Fruit fly (Drosophila melanogaster) whole organism, embryonic: Measurements from ENCODE around the gene mbm.

Source experiments
- B-H2 ChIP-seq: fragments of 200-800 bp; sonication (Bioruptor generic); optimal IDR thresholded peaks from 2 replicates; lab custom pipeline; 2018; ENCODE audit warnings: missing biosample characterization, mild to moderate bottlenecking, missing genetic modification characterization
- CG10654 ChIP-seq: fragments of 200-800 bp; sonication (Bioruptor generic); optimal IDR thresholded peaks from 2 replicates; lab custom pipeline; 2016; ENCODE audit warnings: missing biosample characterization, missing genetic modification characterization
- CG11504 ChIP-seq: fragments of 200-800 bp; sonication (Bioruptor generic); optimal IDR thresholded peaks from 3 replicates; lab custom pipeline; 2019; ENCODE audit warnings: missing biosample characterization, mild to moderate bottlenecking, missing genetic modification characterization, moderate library complexity
- CG12236 ChIP-seq: fragments of 200-800 bp; sonication (Bioruptor generic); optimal IDR thresholded peaks from 2 replicates; lab custom pipeline; 2016; ENCODE audit warnings: missing biosample characterization, missing genetic modification characterization
- CG12299 ChIP-seq: fragments of 200-800 bp; sonication (Bioruptor generic); optimal IDR thresholded peaks from 2 replicates; lab custom pipeline; 2018; ENCODE audit warnings: missing biosample characterization, mild to moderate bottlenecking, missing genetic modification characterization
- CG12769 ChIP-seq: fragments of 200-800 bp; sonication (Bioruptor generic); optimal IDR thresholded peaks from 2 replicates; lab custom pipeline; 2019; ENCODE audit warnings: missing biosample characterization, mild to moderate bottlenecking, missing genetic modification characterization, moderate library complexity
- CG13424 ChIP-seq: fragments of 200-800 bp; sonication (Bioruptor generic); optimal IDR thresholded peaks from 2 replicates; lab custom pipeline; 2019; ENCODE audit warnings: missing biosample characterization, mild to moderate bottlenecking, missing genetic modification characterization, moderate library complexity
- CG15269 ChIP-seq: fragments of 200-800 bp; sonication (Bioruptor generic); optimal IDR thresholded peaks from 2 replicates; lab custom pipeline; 2018; ENCODE audit warnings: missing biosample characterization, mild to moderate bottlenecking, missing genetic modification characterization, moderate library complexity
- CG15601 ChIP-seq: fragments of 200-800 bp; sonication (Bioruptor generic); optimal IDR thresholded peaks from 3 replicates; lab custom pipeline; 2019; ENCODE audit warnings: missing biosample characterization, mild to moderate bottlenecking, missing genetic modification characterization, moderate library complexity
- CG17385 ChIP-seq: fragments of 200-800 bp; sonication (Bioruptor generic); optimal IDR thresholded peaks from 3 replicates; lab custom pipeline; 2018; ENCODE audit warnings: missing biosample characterization, mild to moderate bottlenecking, missing genetic modification characterization
- CG18599 ChIP-seq: fragments of 200-800 bp; sonication (Bioruptor generic); optimal IDR thresholded peaks from 3 replicates; lab custom pipeline; 2017; ENCODE audit warnings: missing biosample characterization, missing genetic modification characterization, mild to moderate bottlenecking, moderate library complexity, missing genetic modification reagents
- CG2120 ChIP-seq: fragments of 200-800 bp; sonication (Bioruptor generic); optimal IDR thresholded peaks from 3 replicates; lab custom pipeline; 2016; ENCODE audit warnings: missing biosample characterization, missing genetic modification characterization
- CG2712 ChIP-seq: fragments of 200-800 bp; optimal IDR thresholded peaks from 3 replicates; lab custom pipeline; 2019; ENCODE audit warnings: missing biosample characterization, mild to moderate bottlenecking, missing genetic modification characterization, moderate library complexity
- CG3407 ChIP-seq: fragments of 200-800 bp; sonication (Bioruptor generic); optimal IDR thresholded peaks from 2 replicates; lab custom pipeline; 2018; ENCODE audit warnings: missing biosample characterization, mild to moderate bottlenecking, missing genetic modification characterization
- CG7786 ChIP-seq: fragments of 200-800 bp; sonication (Bioruptor generic); optimal IDR thresholded peaks from 2 replicates; lab custom pipeline; 2016; ENCODE audit warnings: missing biosample characterization, missing genetic modification characterization
- CG9215 ChIP-seq: fragments of 200-800 bp; sonication (Bioruptor generic); IDR thresholded peaks from 2 replicates; pipeline ENCODE4 v1.3.6; 2022; ENCODE audit warnings: missing biosample characterization, missing genetic modification characterization
- CG9797 ChIP-seq: fragments of 200-800 bp; sonication (Bioruptor generic); optimal IDR thresholded peaks from 3 replicates; lab custom pipeline; 2018; ENCODE audit warnings: missing biosample characterization, mild to moderate bottlenecking, missing genetic modification characterization
- D19A ChIP-seq: fragments of 200-800 bp; optimal IDR thresholded peaks from 3 replicates; lab custom pipeline; 2019; ENCODE audit warnings: missing biosample characterization, mild to moderate bottlenecking, missing genetic modification characterization, moderate library complexity
- Dek ChIP-seq: fragments of 200-800 bp; sonication (Bioruptor generic); optimal IDR thresholded peaks from 3 replicates; lab custom pipeline; 2019; ENCODE audit warnings: missing biosample characterization, mild to moderate bottlenecking, missing genetic modification characterization, moderate library complexity
- Dip3 ChIP-seq: fragments of 200-800 bp; sonication (Bioruptor generic); optimal IDR thresholded peaks from 3 replicates; lab custom pipeline; 2016; ENCODE audit warnings: missing biosample characterization, missing genetic modification characterization
- Doc2 ChIP-seq: fragments of 200-800 bp; sonication (Bioruptor generic); IDR thresholded peaks from 2 replicates; pipeline ENCODE4 v1.3.6; 2022; ENCODE audit warnings: missing biosample characterization, missing genetic modification characterization
- Mes4 ChIP-seq: fragments of 200-800 bp; sonication (Bioruptor generic); optimal IDR thresholded peaks from 2 replicates; lab custom pipeline; 2016; ENCODE audit warnings: missing biosample characterization, missing genetic modification characterization
- Oli ChIP-seq: fragments of 200-800 bp; sonication (Bioruptor generic); optimal IDR thresholded peaks from 2 replicates; lab custom pipeline; 2018; ENCODE audit warnings: missing biosample characterization, mild to moderate bottlenecking, missing genetic modification characterization, moderate library complexity
- Rx ChIP-seq: fragments of 200-800 bp; sonication (Bioruptor generic); IDR thresholded peaks from 2 replicates; pipeline ENCODE4 v1.3.6; 2022; ENCODE audit warnings: missing biosample characterization, missing genetic modification characterization
- Xrp1 ChIP-seq: fragments of 200-800 bp; sonication (Bioruptor generic); IDR thresholded peaks from 2 replicates; pipeline ENCODE4 v1.3.6; 2022; ENCODE audit warnings: missing biosample characterization, missing genetic modification characterization
- abd-A ChIP-seq: fragments of 200-800 bp; sonication (Bioruptor generic); optimal IDR thresholded peaks from 3 replicates; lab custom pipeline; 2019; ENCODE audit warnings: missing biosample characterization, mild to moderate bottlenecking, missing genetic modification characterization, moderate library complexity
- ash1 ChIP-seq: fragments of 200-800 bp; sonication (Bioruptor generic); optimal IDR thresholded peaks from 2 replicates; lab custom pipeline; 2018; ENCODE audit warnings: missing biosample characterization, mild to moderate bottlenecking, missing genetic modification characterization
- bcd ChIP-seq: fragments of 200-800 bp; sonication (Bioruptor generic); optimal IDR thresholded peaks from 2 replicates; lab custom pipeline; 2017; ENCODE audit warnings: missing biosample characterization, mild to moderate bottlenecking, missing genetic modification characterization
- cad ChIP-seq: fragments of >200 bp; optimal IDR thresholded peaks from 2 replicates; lab custom pipeline; 2017; ENCODE audit warnings: missing biosample characterization, missing genetic modification characterization
- eve ChIP-seq, 2 experiments: fragments of >200 bp; optimal IDR thresholded peaks; 2 replicates each; lab custom pipeline; 2017; ENCODE audit warnings: missing biosample characterization in 2 of 2, missing genetic modification characterization in 2 of 2
- fd64A ChIP-seq: fragments of 200-800 bp; sonication (Bioruptor generic); optimal IDR thresholded peaks from 3 replicates; lab custom pipeline; 2018; ENCODE audit warnings: missing biosample characterization, mild to moderate bottlenecking, missing genetic modification characterization
- grau ChIP-seq: fragments of 200-800 bp; optimal IDR thresholded peaks from 3 replicates; lab custom pipeline; 2019; ENCODE audit warnings: missing biosample characterization, mild to moderate bottlenecking, missing genetic modification characterization, moderate library complexity
- gt ChIP-seq: fragments of 200-800 bp; sonication (Bioruptor generic); IDR thresholded peaks from 2 replicates; pipeline ENCODE4 v1.3.6; 2022; ENCODE audit warnings: missing biosample characterization, missing genetic modification characterization
- jumu ChIP-seq: fragments of 200-800 bp; sonication (Bioruptor generic); optimal IDR thresholded peaks from 3 replicates; lab custom pipeline; 2016; ENCODE audit warnings: missing biosample characterization, missing genetic modification characterization
- kah ChIP-seq: fragments of 200-800 bp; sonication (Bioruptor generic); optimal IDR thresholded peaks from 2 replicates; lab custom pipeline; 2018; ENCODE audit warnings: missing biosample characterization, mild to moderate bottlenecking, missing genetic modification characterization
- lilli ChIP-seq: fragments of 200-800 bp; sonication (Bioruptor generic); optimal IDR thresholded peaks from 3 replicates; lab custom pipeline; 2016; ENCODE audit warnings: missing biosample characterization, missing genetic modification characterization
- lmd ChIP-seq: fragments of 200-800 bp; sonication (Bioruptor generic); IDR thresholded peaks from 2 replicates; pipeline ENCODE4 v1.3.6; 2022; ENCODE audit warnings: missing biosample characterization, missing genetic modification characterization
- rib ChIP-seq: fragments of 200-800 bp; sonication (Bioruptor generic); IDR thresholded peaks from 2 replicates; pipeline ENCODE4 v1.3.6; 2022; ENCODE audit warnings: missing biosample characterization, missing genetic modification characterization
- run ChIP-seq: fragments of 200-800 bp; sonication (Bioruptor generic); optimal IDR thresholded peaks from 3 replicates; lab custom pipeline; 2018; ENCODE audit warnings: missing biosample characterization, mild to moderate bottlenecking, missing genetic modification characterization
- sd ChIP-seq: fragments of 200-800 bp; sonication (Bioruptor generic); optimal IDR thresholded peaks from 3 replicates; lab custom pipeline; 2018; ENCODE audit warnings: missing biosample characterization, mild to moderate bottlenecking, missing genetic modification characterization, moderate library complexity
- sens ChIP-seq: fragments of 200-800 bp; sonication (Bioruptor generic); peaks from one replicate; lab custom pipeline; 2016; ENCODE audit warnings: missing biosample characterization, missing genetic modification characterization
- sr ChIP-seq: fragments of 200-800 bp; sonication (Bioruptor generic); IDR thresholded peaks from 3 replicates; pipeline ENCODE4 v1.3.6; 2022; ENCODE audit warnings: missing biosample characterization, missing genetic modification characterization
- usp ChIP-seq: fragments of >200 bp; optimal IDR thresholded peaks from 2 replicates; lab custom pipeline; 2017; ENCODE audit warnings: missing biosample characterization, missing genetic modification characterization
- yki ChIP-seq: fragments of >200 bp; optimal IDR thresholded peaks from 3 replicates; lab custom pipeline; 2018
- zf30C ChIP-seq: fragments of 200-800 bp; sonication (Bioruptor generic); optimal IDR thresholded peaks from 3 replicates; lab custom pipeline; 2018; ENCODE audit warnings: missing biosample characterization, mild to moderate bottlenecking, missing genetic modification characterization

The mbm gene

dm6 chr2L:309177-309576, 35.7 kb upstream of the mbm start (continued):
- TF ChIP-seq lilli (GFP tag; lab: Kevin White, UChicago) (peak; percentile 36), B-H2 (GFP tag; lab: Kevin White, UChicago) (no peak), lmd (GFP tag; lab: Robert Waterston, UW) (peak; percentile 54), CG2712 (tag; lab: Kevin White, UChicago) (peak; percentile 14), jumu (GFP tag; lab: Kevin White, UChicago) (no peak), eve (GFP tag; optimal IDR thresholded peaks at IDR 0.05; lab: Kevin White, UChicago) (peak in 1 of 2 experiments; percentile 59), CG7786 (peak; percentile 29), CG18599 (GFP tag; lab: Kevin White, UChicago) (peak; percentile 37), Rx (GFP tag; lab: Robert Waterston, UW) (no peak), CG15269 (no peak), rib (no peak), Oli (tag; lab: Kevin White, UChicago) (peak; percentile 6), Xrp1 (GFP tag; lab: Robert Waterston, UW) (0 out of 2 replicates have a peak, but pooled peaks have one; percentile 28), Dek (tag; lab: Kevin White, UChicago) (peak; percentile 30), Doc2 (GFP tag; lab: Robert Waterston, UW) (no peak), bcd (GFP tag; lab: Kevin White, UChicago) (no peak), yki (lab: Kevin White, UChicago) (no peak), CG15601 (tag; lab: Kevin White, UChicago) (no peak), CG13424 (no peak), CG2120 (peak; percentile 40), Dip3 (GFP tag; lab: Kevin White, UChicago) (peak; percentile 16), CG3407 (GFP tag; lab: Kevin White, UChicago) (no peak), CG11504 (tag; lab: Kevin White, UChicago) (peak; percentile 31), CG10654 (no peak), usp (GFP tag; lab: Kevin White, UChicago) (no peak), grau (tag; lab: Kevin White, UChicago) (peak; percentile 23), gt (GFP tag; lab: Robert Waterston, UW) (no peak), CG9215 (GFP tag; lab: Robert Waterston, UW) (no peak), Mes4 (GFP tag; lab: Kevin White, UChicago) (no peak), cad (no peak), D19A (tag; lab: Kevin White, UChicago) (no peak)

dm6 chr2L:308194-308706, 34.7 kb upstream of the mbm start:
- TF ChIP-seq CG9797 (GFP tag; lab: Kevin White, UChicago) (no peak), Rx (GFP tag; lab: Robert Waterston, UW) (no peak), abd-A (peak; percentile 27), CG12299 (no peak), fd64A (peak; percentile 43), kah (GFP tag; lab: Kevin White, UChicago) (peak; percentile 69), zf30C (GFP tag; lab: Kevin White, UChicago) (no peak), ash1 (GFP tag; lab: Kevin White, UChicago) (no peak), sd (tag; lab: Kevin White, UChicago) (peak; percentile 69), CG12769 (tag; lab: Kevin White, UChicago) (peak; percentile 71), sr (GFP tag; lab: Robert Waterston, UW) (peak; percentile 56; the same call in 1 of the 3 replicates), CG12236 (GFP tag; lab: Kevin White, UChicago) (no peak), CG17385 (GFP tag; lab: Kevin White, UChicago) (no peak), cad (no peak), sens (GFP tag; lab: Kevin White, UChicago) (peak; percentile 3), run (tag; lab: Kevin White, UChicago) (peak; percentile 17)
